Fruit fly (Drosophila melanogaster) whole organism: ENCODE data around the gene Nt5b.

Experiments
- CG8478 ChIP-seq: fragments of >200 bp; optimal IDR thresholded peaks from 2 replicates; lab custom pipeline; 2018; ENCODE audit warnings: inconsistent platforms
- psq ChIP-seq: fragments of >200 bp; optimal IDR thresholded peaks from 2 replicates; lab custom pipeline; 2017

- no peak for TF ChIP-seq psq (lab: Kevin White, UChicago)
- no peak for TF ChIP-seq CG8478 (lab: Kevin White, UChicago)
These were observed 42.9 kb downstream of the Nt5b start for dm6 chrX:18366851-18367649.
